Fruit fly (Drosophila melanogaster): ENCODE measurements around the gene Wdr82.

Wdr82 gene

dm6 chr2L:8333185-8333584, 41.1 kb upstream of the Wdr82 start:
- no peak for TF ChIP-seq D1 (tag; optimal IDR thresholded peaks at IDR 0.05)
- no peak for TF ChIP-seq CG32121 (GFP tag; IDR thresholded peaks at IDR 0.05)
- TF ChIP-seq gl (tag; optimal IDR thresholded peaks at IDR 0.05) = no peak
- TF ChIP-seq Pif1B (GFP tag; optimal IDR thresholded peaks at IDR 0.05) = no peak
- TF ChIP-seq CG12605 (GFP tag; IDR thresholded peaks at IDR 0.05) = no peak
- no peak for TF ChIP-seq CG8301 (tag; optimal IDR thresholded peaks at IDR 0.05)
- no peak for TF ChIP-seq CG34367 (tag; optimal IDR thresholded peaks at IDR 0.05)
- TF ChIP-seq CG8159 (tag; optimal IDR thresholded peaks at IDR 0.05) = no peak
- TF ChIP-seq fd96Ca (GFP tag; IDR thresholded peaks at IDR 0.05) = no peak

- TF ChIP-seq fd96Ca (GFP tag; IDR thresholded peaks at IDR 0.05) (no peak), CG8159 (tag; optimal IDR thresholded peaks at IDR 0.05) (no peak), CG15710 (tag; optimal IDR thresholded peaks at IDR 0.05) (no peak), CG17806 (tag; optimal IDR thresholded peaks at IDR 0.05) (no peak), Ets98B (GFP tag; IDR thresholded peaks at IDR 0.05) (no peak), CG34367 (tag; optimal IDR thresholded peaks at IDR 0.05) (no peak), CG32121 (GFP tag; IDR thresholded peaks at IDR 0.05) (no peak), CG14655 (GFP tag; optimal IDR thresholded peaks at IDR 0.05) (no peak), CG13204 (GFP tag; optimal IDR thresholded peaks at IDR 0.05) (no peak), gl (tag; optimal IDR thresholded peaks at IDR 0.05) (no peak), D1 (tag; optimal IDR thresholded peaks at IDR 0.05) (no peak), CG8301 (tag; optimal IDR thresholded peaks at IDR 0.05) (no peak)
Observed at dm6 chr2L:8333624-8334023, 40.6 kb upstream of the Wdr82 start.

dm6 chr2L:8334705-8335104, 39.6 kb upstream of the Wdr82 start:
- TF ChIP-seq CG15710 (tag; optimal IDR thresholded peaks at IDR 0.05) (no peak), Ets98B (GFP tag; IDR thresholded peaks at IDR 0.05) (0 out of 2 replicates have a peak, but pooled peaks have one; percentile 9), rn (GFP tag; IDR thresholded peaks at IDR 0.05) (no peak), CG4496 (GFP tag; IDR thresholded peaks at IDR 0.05) (peak; percentile 81), CG10348 (GFP tag; IDR thresholded peaks at IDR 0.05) (no peak), fd96Ca (GFP tag; IDR thresholded peaks at IDR 0.05) (no peak), CG12605 (GFP tag; IDR thresholded peaks at IDR 0.05) (no peak), CG8159 (tag; optimal IDR thresholded peaks at IDR 0.05) (no peak), CG9948 (tag; optimal IDR thresholded peaks at IDR 0.05) (no peak), EcR (GFP tag; optimal IDR thresholded peaks at IDR 0.05) (no peak), CG13204 (GFP tag; optimal IDR thresholded peaks at IDR 0.05) (no peak), Snoo (tag; optimal IDR thresholded peaks at IDR 0.05) (no peak), Pif1B (GFP tag; optimal IDR thresholded peaks at IDR 0.05) (no peak), CG17806 (tag; optimal IDR thresholded peaks at IDR 0.05) (no peak), gl (tag; optimal IDR thresholded peaks at IDR 0.05) (no peak), CG14655 (GFP tag; optimal IDR thresholded peaks at IDR 0.05) (peak; percentile 6), CG34367 (tag; optimal IDR thresholded peaks at IDR 0.05) (peak; percentile 4), Pif1A (GFP tag; optimal IDR thresholded peaks at IDR 0.05) (peak; percentile 11), D1 (tag; optimal IDR thresholded peaks at IDR 0.05) (no peak), CG8301 (tag; optimal IDR thresholded peaks at IDR 0.05) (no peak), CG32121 (GFP tag; IDR thresholded peaks at IDR 0.05) (no peak)

dm6 chr2L:8338039-8338438, 36.2 kb upstream of the Wdr82 start, which contains the start of gene witty:
Gene witty (plus strand): TSS chr2L:8338287.
- no peak for TF ChIP-seq CG13204 (GFP tag; optimal IDR thresholded peaks at IDR 0.05)
- TF ChIP-seq fd96Ca (GFP tag; IDR thresholded peaks at IDR 0.05) = no peak

dm6 chr2L:8339751-8340349, 34.4 kb upstream of the Wdr82 start:
- no peak for TF ChIP-seq D1 (tag; optimal IDR thresholded peaks at IDR 0.05)
- TF ChIP-seq CG4496 (GFP tag; IDR thresholded peaks at IDR 0.05) = no peak
- TF ChIP-seq CG8159 (tag; optimal IDR thresholded peaks at IDR 0.05) = no peak
- no peak for TF ChIP-seq CG10348 (GFP tag; IDR thresholded peaks at IDR 0.05)
- no peak for TF ChIP-seq CG17806 (tag; optimal IDR thresholded peaks at IDR 0.05)
- no peak for TF ChIP-seq CG15710 (tag; optimal IDR thresholded peaks at IDR 0.05)
- TF ChIP-seq gl (tag; optimal IDR thresholded peaks at IDR 0.05) = no peak
- no peak for TF ChIP-seq CG12605 (GFP tag; IDR thresholded peaks at IDR 0.05)

dm6 chr2L:8342395-8342794, 31.9 kb upstream of the Wdr82 start, which contains the start of gene CG14273:
Gene CG14273 (plus strand): TSS chr2L:8342695.
- TF ChIP-seq CG32121 (GFP tag; IDR thresholded peaks at IDR 0.05) (no peak), D1 (tag; optimal IDR thresholded peaks at IDR 0.05) (no peak), Snoo (tag; optimal IDR thresholded peaks at IDR 0.05) (no peak), fd96Ca (GFP tag; IDR thresholded peaks at IDR 0.05) (no peak), CG10348 (GFP tag; IDR thresholded peaks at IDR 0.05) (no peak), gl (tag; optimal IDR thresholded peaks at IDR 0.05) (no peak), CG4496 (GFP tag; IDR thresholded peaks at IDR 0.05) (no peak), CG12605 (GFP tag; IDR thresholded peaks at IDR 0.05) (no peak), CG8159 (tag; optimal IDR thresholded peaks at IDR 0.05) (no peak), CG13204 (GFP tag; optimal IDR thresholded peaks at IDR 0.05) (no peak), Pif1A (GFP tag; optimal IDR thresholded peaks at IDR 0.05) (no peak), rn (GFP tag; IDR thresholded peaks at IDR 0.05) (no peak), Ets98B (GFP tag; IDR thresholded peaks at IDR 0.05) (no peak), CG34367 (tag; optimal IDR thresholded peaks at IDR 0.05) (no peak)

dm6 chr2L:8344536-8344935, 29.7 kb upstream of the Wdr82 start:
- TF ChIP-seq D1 (tag; optimal IDR thresholded peaks at IDR 0.05) (no peak), CG14655 (GFP tag; optimal IDR thresholded peaks at IDR 0.05) (no peak), CG8301 (tag; optimal IDR thresholded peaks at IDR 0.05) (no peak), CG10348 (GFP tag; IDR thresholded peaks at IDR 0.05) (no peak), CG12605 (GFP tag; IDR thresholded peaks at IDR 0.05) (no peak), CG17806 (tag; optimal IDR thresholded peaks at IDR 0.05) (no peak)
